Fruit fly (Drosophila melanogaster): ENCODE results near the gene CG11964.

The CG11964 gene

dm6 chr3R:8931777-8932345 lies 13.0 kb downstream of the CG11964 start, which contains the start of gene pyd (continued):
- TF ChIP-seq CG2120 (GFP tag; optimal IDR thresholded peaks at IDR 0.05) (peak; percentile 78), Usf (GFP tag; optimal IDR thresholded peaks at IDR 0.05) (no peak), cato (GFP tag; optimal IDR thresholded peaks at IDR 0.05; ENCODE audit: borderline replicate concordance) (peak; percentile 3), phol (tag; optimal IDR thresholded peaks at IDR 0.05) (peak; percentile 94), CG9817 (tag; optimal IDR thresholded peaks at IDR 0.05) (peak; percentile 52), CG9609 (GFP tag; optimal IDR thresholded peaks at IDR 0.05) (peak; percentile 43), CoRest (tag; optimal IDR thresholded peaks at IDR 0.05) (peak; percentile 76), CG10366 (GFP tag; IDR thresholded peaks at IDR 0.05) (peak; percentile 9; the same call in 1 of the 2 replicates), hth (optimal IDR thresholded peaks at IDR 0.05) (no peak), D19B (GFP tag; optimal IDR thresholded peaks at IDR 0.05) (peak; percentile 17), Dad (GFP tag; optimal IDR thresholded peaks at IDR 0.05) (peak; percentile 61), grau (tag; optimal IDR thresholded peaks at IDR 0.05) (peak; percentile 73), CG10654 (GFP tag; optimal IDR thresholded peaks at IDR 0.05) (peak; percentile 44), Ssrp (tag; optimal IDR thresholded peaks at IDR 0.05) (peak; percentile 26), fu2 (GFP tag; optimal IDR thresholded peaks at IDR 0.05) (peak; percentile 71), CG3065 (GFP tag; optimal IDR thresholded peaks at IDR 0.05) (no peak), Fer2 (tag; optimal IDR thresholded peaks at IDR 0.05) (no peak), Jarid2 (GFP tag; optimal IDR thresholded peaks at IDR 0.05) (peak; percentile 99), Gsc (GFP tag; IDR thresholded peaks at IDR 0.05) (no peak), CG13296 (GFP tag; optimal IDR thresholded peaks at IDR 0.05) (peak; percentile 69), lbe (GFP tag; optimal IDR thresholded peaks at IDR 0.05) (peak; percentile 3), CG12155 (GFP tag; optimal IDR thresholded peaks at IDR 0.05) (peak; percentile 98), CG7786 (GFP tag; optimal IDR thresholded peaks at IDR 0.05) (peak; percentile 70), Scr (GFP tag; IDR thresholded peaks at IDR 0.05; ENCODE audit: partially characterized antibody) (peak; percentile 61), org-1 (GFP tag; optimal IDR thresholded peaks at IDR 0.05) (peak; percentile 43), Meics (GFP tag; optimal IDR thresholded peaks at IDR 0.05) (peak; percentile 64), Sox100B (GFP tag; optimal IDR thresholded peaks at IDR 0.05) (peak; percentile 66), ac (GFP tag; optimal IDR thresholded peaks at IDR 0.05) (peak; percentile 85), CG6254 (GFP tag; optimal IDR thresholded peaks at IDR 0.05) (peak; percentile 47), pfk (GFP tag; optimal IDR thresholded peaks at IDR 0.05) (peak; percentile 60), gsb-n (tag; optimal IDR thresholded peaks at IDR 0.05) (peak; percentile 20), CG16779 (GFP tag; IDR thresholded peaks at IDR 0.05) (0 out of 2 replicates have a peak, but pooled peaks have one; percentile 50), Ets65A (GFP tag) (peak; percentile 95), B-H1 (GFP tag; IDR thresholded peaks at IDR 0.05) (peak; percentile 18; the same call in 1 of the 3 replicates), eve (GFP tag; optimal IDR thresholded peaks at IDR 0.05) (peak in 1 of 2 experiments; percentile 58), CG6854 (GFP tag; optimal IDR thresholded peaks at IDR 0.05) (no peak), pum (GFP tag; optimal IDR thresholded peaks at IDR 0.05) (peak; percentile 13), CG6683 (GFP tag; optimal IDR thresholded peaks at IDR 0.05) (no peak), abd-A (tag; optimal IDR thresholded peaks at IDR 0.05) (peak; percentile 76), CG1024 (GFP tag; IDR thresholded peaks at IDR 0.05) (peak; percentile 6; the same call in 1 of the 2 replicates), CG15479 (GFP tag; optimal IDR thresholded peaks at IDR 0.05) (peak; percentile 52), Atf-2 (GFP tag; optimal IDR thresholded peaks at IDR 0.05) (peak; percentile 31), lov (optimal IDR thresholded peaks at IDR 0.05) (no peak), lov (GFP tag; IDR thresholded peaks at IDR 0.05) (peak; percentile 78; the same call in 2 of the 3 replicates), CG7928 (GFP tag; optimal IDR thresholded peaks at IDR 0.05) (peak; percentile 43), CG13775 (GFP tag; optimal IDR thresholded peaks at IDR 0.05) (peak; percentile 63), B-H2 (GFP tag; optimal IDR thresholded peaks at IDR 0.05) (peak; percentile 21), sc (optimal IDR thresholded peaks at IDR 0.05) (no peak), sc (GFP tag; optimal IDR thresholded peaks at IDR 0.05) (peak; percentile 33), CG17186 (GFP tag; optimal IDR thresholded peaks at IDR 0.05) (peak; percentile 74)

Data from whole organism, embryonic.